Worm (Caenorhabditis elegans) whole organism, early embryonic: ENCODE measurements around the gene F59D12.3.

Experiments used
- ama-1 ChIP-seq: fragments of 150-350 bp; optimal IDR thresholded peaks from 2 replicates; lab custom pipeline; 2014
- ets-7 ChIP-seq: sonication (generic microtip); optimal IDR thresholded peaks from 2 replicates; lab custom pipeline; 2016; ENCODE audit warnings: missing genotype, missing genetic modification characterization, missing compliant biosample characterization

DNA sequence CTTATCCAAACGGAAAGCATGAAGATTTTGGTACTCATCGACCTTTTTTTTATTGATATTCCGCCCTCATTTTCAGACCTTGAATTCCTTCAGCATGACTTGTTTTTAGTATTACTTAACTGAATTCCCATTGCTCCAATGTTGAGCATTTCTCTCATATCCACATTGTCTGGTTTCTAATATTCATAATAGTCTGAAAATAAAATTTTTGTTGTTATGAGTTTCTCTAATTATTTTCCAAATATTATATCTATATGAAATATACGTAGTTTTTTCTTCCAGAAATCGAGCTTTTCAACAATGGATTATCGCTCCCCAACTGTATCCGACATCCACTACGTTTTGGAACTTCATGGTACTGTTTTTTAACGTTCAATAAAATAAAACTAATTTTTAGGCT is 8.1 kb downstream of the F59D12.3 start, which contains the start of gene H08J19.1:
- TF ChIP-seq ama-1 (lab: Kevin White, UChicago) (no peak), ets-7 (tag; lab: Kevin White, UChicago) (no peak)
